Worm (Caenorhabditis elegans): Measurements from ENCODE around the gene sra-10.

Gene sra-10

ce11 chrII:10887097-10887496, 7.8 kb downstream of the sra-10 start:
- TF ChIP-seq snpc-3.4 (tag; optimal IDR thresholded peaks at IDR 0.05) (no peak), cebp-1 (GFP tag; IDR thresholded peaks at IDR 0.05) (0 out of 2 replicates have a peak, but pooled peaks have one; percentile 20), cebp-1 (tag; optimal IDR thresholded peaks at IDR 0.05) (peak; percentile 70), dpff-1 (tag; optimal IDR thresholded peaks at IDR 0.05) (no peak), ceh-91 (GFP tag; IDR thresholded peaks at IDR 0.05) (no peak)

- no peak for TF ChIP-seq attf-6 (GFP tag; IDR thresholded peaks at IDR 0.05)
- TF ChIP-seq Y79H2A.3 (GFP tag; conservative IDR thresholded peaks at IDR 0.05) = no peak
- no peak for TF ChIP-seq tbx-9 (tag; optimal IDR thresholded peaks at IDR 0.05; ENCODE audit: borderline replicate concordance)
- no peak for TF ChIP-seq mes-4 (tag; optimal IDR thresholded peaks at IDR 0.05)
- TF ChIP-seq F52B5.7 (tag; optimal IDR thresholded peaks at IDR 0.05) = no peak
- no peak for TF ChIP-seq athp-1 (tag; optimal IDR thresholded peaks at IDR 0.05)
- TF ChIP-seq nhr-179 (tag; optimal IDR thresholded peaks at IDR 0.05) = no peak
- TF ChIP-seq nhr-80 (tag; optimal IDR thresholded peaks at IDR 0.05) = no peak
- TF ChIP-seq egl-18 (GFP tag; IDR thresholded peaks at IDR 0.05) = no peak
- no peak for TF ChIP-seq mcd-1 (GFP tag; IDR thresholded peaks at IDR 0.05)
- TF ChIP-seq ztf-18 (tag; optimal IDR thresholded peaks at IDR 0.05) = no peak
- no peak for TF ChIP-seq hmg-1.2 (GFP tag; IDR thresholded peaks at IDR 0.05)
- no peak for TF ChIP-seq K11D2.4 (GFP tag; IDR thresholded peaks at IDR 0.05)
- no peak for TF ChIP-seq B0035.1 (tag; optimal IDR thresholded peaks at IDR 0.05)
- no peak for TF ChIP-seq hlh-12 (tag; optimal IDR thresholded peaks at IDR 0.05)
- TF ChIP-seq zfh-2 (GFP tag; conservative IDR thresholded peaks at IDR 0.05) = no peak
- no peak for TF ChIP-seq sdz-38 (tag; optimal IDR thresholded peaks at IDR 0.05)
Observed at ce11 chrII:10885868-10886514, 8.9 kb downstream of the sra-10 start, which contains the start of gene F44F4.3. F44F4.3 (minus strand) TSS chrII:10885918.

ce11 chrII:10885250-10885649, 9.6 kb downstream of the sra-10 start:
- TF ChIP-seq madf-6 (GFP tag; IDR thresholded peaks at IDR 0.05) (0 out of 2 replicates have a peak, but pooled peaks have one; percentile 12), egrh-3 (GFP tag; IDR thresholded peaks at IDR 0.05) (no peak), lsl-1 (GFP tag; optimal IDR thresholded peaks at IDR 0.05) (peak; percentile 41)

ce11 chrII:10884396-10884795, 10.5 kb downstream of the sra-10 start, which contains the start of gene egg-3:
egg-3 (minus strand) TSS chrII:10884441.
- TF ChIP-seq snpc-3.4 (tag; optimal IDR thresholded peaks at IDR 0.05) (peak; percentile 47), ceh-91 (GFP tag; IDR thresholded peaks at IDR 0.05) (peak; percentile 74), snpc-1.1 (tag; optimal IDR thresholded peaks at IDR 0.05; ENCODE audit: insufficient read depth) (peak; percentile 15), ztf-25 (GFP tag; IDR thresholded peaks at IDR 0.05) (no peak), xnd-1 (tag; optimal IDR thresholded peaks at IDR 0.05) (peak; percentile 90), madf-10 (tag; optimal IDR thresholded peaks at IDR 0.05) (no peak), nfya-2 (GFP tag; IDR thresholded peaks at IDR 0.05) (no peak), Y67H2A.10 (GFP tag; conservative IDR thresholded peaks at IDR 0.05) (no peak), B0035.1 (tag; optimal IDR thresholded peaks at IDR 0.05) (no peak), F33H1.4 (GFP tag; IDR thresholded peaks at IDR 0.05) (peak; percentile 92), efl-1 (GFP tag; optimal IDR thresholded peaks at IDR 0.05) (peak; percentile 93), aptf-2 (GFP tag; conservative IDR thresholded peaks at IDR 0.05) (no peak), F49E8.2 (tag; optimal IDR thresholded peaks at IDR 0.05; ENCODE audit: insufficient read depth) (peak; percentile 53), T07F8.4 (tag; optimal IDR thresholded peaks at IDR 0.05) (no peak), madf-6 (GFP tag; IDR thresholded peaks at IDR 0.05) (peak; percentile 98), gei-17 (GFP tag; optimal IDR thresholded peaks at IDR 0.05) (no peak), dpff-1 (tag; optimal IDR thresholded peaks at IDR 0.05) (no peak), ceh-100 (GFP tag; IDR thresholded peaks at IDR 0.05) (no peak), lsl-1 (GFP tag; optimal IDR thresholded peaks at IDR 0.05) (peak; percentile 93), ccch-3 (GFP tag; optimal IDR thresholded peaks at IDR 0.05) (no peak), F23B12.7 (tag; optimal IDR thresholded peaks at IDR 0.05; ENCODE audit: insufficient read depth) (no peak), mcd-1 (GFP tag; IDR thresholded peaks at IDR 0.05) (no peak), hmg-1.2 (GFP tag; IDR thresholded peaks at IDR 0.05) (peak; percentile 18; the same call in 1 of the 2 replicates), lin-40 (tag; optimal IDR thresholded peaks at IDR 0.05) (no peak), madf-8 (GFP tag; conservative IDR thresholded peaks at IDR 0.05) (peak; percentile 95), nhr-27 (tag; optimal IDR thresholded peaks at IDR 0.05) (no peak)

Measured in whole organism, young adult.